Worm (Caenorhabditis elegans) whole organism, midembryonic: ENCODE results near the gene dnj-22.

ENCODE experiments used
- T22C8.4 ChIP-seq: fragments of 200-800 bp; sonication (Bioruptor generic); IDR thresholded peaks from 2 replicates; pipeline ENCODE4 v1.3.6; 2022; ENCODE audit warnings: missing genetic modification characterization, missing compliant biosample characterization
- cog-1 ChIP-seq: sonication (generic microtip); optimal IDR thresholded peaks from 2 replicates; lab custom pipeline; 2016; ENCODE audit warnings: missing genetic modification characterization, missing compliant biosample characterization
- flt-1 ChIP-seq: fragments of 200-800 bp; sonication (Bioruptor generic); IDR thresholded peaks from 2 replicates; pipeline ENCODE4 v1.3.6; 2022; ENCODE audit warnings: missing genetic modification characterization, missing compliant biosample characterization
- klf-2 ChIP-seq: fragments of 200-800 bp; sonication (Bioruptor generic); conservative IDR thresholded peaks from 2 replicates; pipeline ENCODE4 v1.3.6; 2022; ENCODE audit warnings: missing genetic modification reagents, missing genetic modification characterization, missing compliant biosample characterization
- med-1 ChIP-seq: sonication (generic microtip); optimal IDR thresholded peaks from 2 replicates; lab custom pipeline; 2017; ENCODE audit warnings: missing genetic modification characterization, mild to moderate bottlenecking, missing compliant biosample characterization, antibody characterized with exemption, missing genetic modification reagents; ENCODE audit not compliant: insufficient read depth
- ref-1 ChIP-seq: fragments of 200-800 bp; sonication (Bioruptor generic); conservative IDR thresholded peaks from 2 replicates; pipeline ENCODE4 v1.3.6; 2022; ENCODE audit warnings: missing genetic modification reagents, missing genetic modification characterization, missing compliant biosample characterization

ce11 chrV:8495965-8496364 is 34.0 kb upstream of the dnj-22 start:
- TF ChIP-seq T22C8.4 (GFP tag; lab: Robert Waterston, UW) = no peak
- no peak; the same call in 1 of the 2 replicates for TF ChIP-seq flt-1 (GFP tag; lab: Robert Waterston, UW)
- no peak for TF ChIP-seq ref-1
- TF ChIP-seq klf-2 (GFP tag; lab: Robert Waterston, UW) = no peak
- no peak for TF ChIP-seq med-1
- TF ChIP-seq cog-1 (tag; lab: Kevin White, UChicago) = no peak
